Fruit fly (Drosophila melanogaster): ENCODE results near the gene Ncc69.

Gene Ncc69

DNA sequence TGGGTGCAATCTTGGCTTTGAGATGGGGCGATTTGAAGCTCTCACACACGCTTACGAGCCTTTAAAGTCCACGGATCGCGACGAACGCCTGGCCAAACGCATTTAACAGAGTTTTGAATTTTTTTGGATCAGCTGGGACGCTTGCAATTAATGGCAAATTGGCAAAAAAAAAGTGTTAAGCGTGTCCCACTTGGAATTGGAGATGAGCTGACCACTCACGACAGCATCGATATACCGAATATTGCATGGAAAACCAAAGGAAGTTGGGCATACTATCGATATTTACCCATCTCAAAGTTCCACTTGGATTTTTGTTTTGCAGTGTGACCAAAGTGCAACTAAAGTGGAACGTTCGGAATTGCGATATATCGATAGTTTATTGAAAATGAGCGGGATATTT lies 26.1 kb upstream of the Ncc69 start, which contains the start of gene ArfGAP1 (continued):
- TF ChIP-seq Ets97D (GFP tag; optimal IDR thresholded peaks at IDR 0.05) (peak; percentile 87), CG8281 (tag; optimal IDR thresholded peaks at IDR 0.05) (no peak), CG11247 (GFP tag; IDR thresholded peaks at IDR 0.05) (peak; percentile 33; the same call in 1 of the 2 replicates), unc-4 (GFP tag; IDR thresholded peaks at IDR 0.05; ENCODE audit: partially characterized antibody) (peak; percentile 97), da (GFP tag; optimal IDR thresholded peaks at IDR 0.05) (no peak), CG10209 (GFP tag; optimal IDR thresholded peaks at IDR 0.05) (no peak), E2f2 (GFP tag; IDR thresholded peaks at IDR 0.05) (peak; percentile 95), Elba2 (GFP tag; optimal IDR thresholded peaks at IDR 0.05) (peak; percentile 56), CG1603 (tag; optimal IDR thresholded peaks at IDR 0.05) (peak; percentile 12), CG7928 (GFP tag; optimal IDR thresholded peaks at IDR 0.05) (no peak), CG13287 (GFP tag; IDR thresholded peaks at IDR 0.05; ENCODE audit: partially characterized antibody) (peak; percentile 99), Nf-YC (tag; optimal IDR thresholded peaks at IDR 0.05) (no peak), Doc2 (GFP tag; IDR thresholded peaks at IDR 0.05) (no peak), Fer3 (tag; optimal IDR thresholded peaks at IDR 0.05) (no peak), stc (GFP tag; IDR thresholded peaks at IDR 0.05) (no peak), Rfx (GFP tag; IDR thresholded peaks at IDR 0.05) (peak; percentile 73), Dp (GFP tag; optimal IDR thresholded peaks at IDR 0.05) (peak; percentile 56), cg (GFP tag; optimal IDR thresholded peaks at IDR 0.05) (no peak), CG31388 (GFP tag; optimal IDR thresholded peaks at IDR 0.05) (no peak), CG17829 (tag; optimal IDR thresholded peaks at IDR 0.05) (no peak), Tbp (GFP tag; optimal IDR thresholded peaks at IDR 0.05) (no peak), Usf (GFP tag; optimal IDR thresholded peaks at IDR 0.05) (no peak), sim (GFP tag; IDR thresholded peaks at IDR 0.05) (no peak), br (optimal IDR thresholded peaks at IDR 0.05) (no peak), CG10565 (GFP tag; optimal IDR thresholded peaks at IDR 0.05) (no peak), ab (GFP tag; optimal IDR thresholded peaks at IDR 0.05) (no peak), prd (optimal IDR thresholded peaks at IDR 0.05) (no peak), prd (GFP tag; IDR thresholded peaks at IDR 0.05) (peak; percentile 33; the same call in 2 of the 3 replicates), ken (GFP tag; IDR thresholded peaks at IDR 0.05) (0 out of 3 replicates have a peak, but pooled peaks have one; percentile 6), CG1602 (GFP tag; optimal IDR thresholded peaks at IDR 0.05) (no peak), toy (GFP tag; IDR thresholded peaks at IDR 0.05) (no peak), Fer2 (tag; optimal IDR thresholded peaks at IDR 0.05) (no peak), Stat92E (GFP tag; optimal IDR thresholded peaks at IDR 0.05) (peak in 1 of 3 experiments; percentile 38), pzg (GFP tag; optimal IDR thresholded peaks at IDR 0.05) (peak; percentile 47), Xbp1 (GFP tag; optimal IDR thresholded peaks at IDR 0.05) (peak; percentile 15), sd (tag; optimal IDR thresholded peaks at IDR 0.05) (peak; percentile 75), repo (GFP tag; optimal IDR thresholded peaks at IDR 0.05) (no peak), chinmo (GFP tag; IDR thresholded peaks at IDR 0.05; ENCODE audit: partially characterized antibody) (peak; percentile 97), CG17568 (GFP tag; optimal IDR thresholded peaks at IDR 0.05) (no peak), NfI (GFP tag; optimal IDR thresholded peaks at IDR 0.05) (no peak), ci (GFP tag; IDR thresholded peaks at IDR 0.05) (0 out of 3 replicates have a peak, but pooled peaks have one; percentile 42), CG32532 (GFP tag; IDR thresholded peaks at IDR 0.05) (peak; percentile 59), Max (GFP tag; optimal IDR thresholded peaks at IDR 0.05) (no peak), Hr78 (GFP tag; optimal IDR thresholded peaks at IDR 0.05) (no peak), zen2 (GFP tag; IDR thresholded peaks at IDR 0.05; ENCODE audit: partially characterized antibody) (peak; percentile 97), grau (tag; optimal IDR thresholded peaks at IDR 0.05) (no peak), CG12155 (GFP tag; optimal IDR thresholded peaks at IDR 0.05) (no peak), vvl (GFP tag; IDR thresholded peaks at IDR 0.05) (peak; percentile 45), CG12391 (tag; optimal IDR thresholded peaks at IDR 0.05) (no peak), NFAT (GFP tag; IDR thresholded peaks at IDR 0.05) (0 out of 2 replicates have a peak, but pooled peaks have one; percentile 24), eve (GFP tag; optimal IDR thresholded peaks at IDR 0.05) (no peak)

All from whole organism, embryonic.